Worm (Caenorhabditis elegans): ENCODE data around the gene Y51A2B.2.

ce11 chrV:18389046-18389445 lies 14.8 kb downstream of the Y51A2B.2 start, which contains the start of the genes Y51A2B.4 and Y51A2B.5:
- TF ChIP-seq ztf-11 (tag; optimal IDR thresholded peaks at IDR 0.05): no peak
- TF ChIP-seq pha-4 (GFP tag; IDR thresholded peaks at IDR 0.05): no peak
- no peak for TF ChIP-seq pha-4 (tag; optimal IDR thresholded peaks at IDR 0.05)
- no peak for TF ChIP-seq nhr-41 (GFP tag; IDR thresholded peaks at IDR 0.05)
- TF ChIP-seq T20F7.1 (GFP tag; optimal IDR thresholded peaks at IDR 0.05): no peak
- no peak for TF ChIP-seq ceh-82 (tag; optimal IDR thresholded peaks at IDR 0.05)
- TF ChIP-seq pqm-1 (tag; optimal IDR thresholded peaks at IDR 0.05): no peak
- TF ChIP-seq snpc-4 (tag; optimal IDR thresholded peaks at IDR 0.05): no peak
- no peak for TF ChIP-seq nhr-10 (tag; optimal IDR thresholded peaks at IDR 0.05)
- TF ChIP-seq aha-1 (tag): no peak
- no peak for TF ChIP-seq nhr-237 (tag; optimal IDR thresholded peaks at IDR 0.05)
- TF ChIP-seq F49E8.2 (tag; optimal IDR thresholded peaks at IDR 0.05; ENCODE audit: borderline replicate concordance): no peak
- TF ChIP-seq ceh-28 (tag; optimal IDR thresholded peaks at IDR 0.05): no peak

All from whole organism, L4 larva.